Worm (Caenorhabditis elegans) whole organism, L1 larva: ENCODE measurements around the gene tmem-17.
A peak's percentile ranks its signal among the peaks of the same experiment; 100 is the strongest.

Source experiments
- C04F5.9 ChIP-seq: sonication (generic microtip); optimal IDR thresholded peaks from 2 replicates; lab custom pipeline; 2016; ENCODE audit warnings: missing genetic modification characterization, missing compliant biosample characterization
- Y116A8C.19 ChIP-seq: sonication (generic microtip); optimal IDR thresholded peaks from 2 replicates; lab custom pipeline; 2016; ENCODE audit warnings: missing compliant biosample characterization, missing genetic modification characterization, borderline replicate concordance
- aha-1 ChIP-seq: fragments of 150-350 bp; optimal IDR thresholded peaks from 2 replicates; lab custom pipeline; 2014; ENCODE audit warnings: missing biosample characterization, missing genetic modification characterization
- alr-1 ChIP-seq: fragments of 200-800 bp; sonication (Bioruptor generic); optimal IDR thresholded peaks from 2 replicates; lab custom pipeline; 2018; ENCODE audit warnings: borderline replicate concordance, mild to moderate bottlenecking, missing genetic modification characterization, missing compliant biosample characterization
- ama-1 ChIP-seq: fragments of 150-350 bp; optimal IDR thresholded peaks from 2 replicates; lab custom pipeline; 2014
- blmp-1 ChIP-seq: fragments of 150-350 bp; optimal IDR thresholded peaks from 2 replicates; lab custom pipeline; 2014; ENCODE audit warnings: missing biosample characterization, missing genetic modification characterization
- ceh-8 ChIP-seq: fragments of 200-800 bp; sonication (Bioruptor generic); optimal IDR thresholded peaks from 2 replicates; lab custom pipeline; 2018; ENCODE audit warnings: mild to moderate bottlenecking, missing genetic modification characterization, moderate library complexity, missing compliant biosample characterization
- ceh-82 ChIP-seq, 3 experiments: fragments of 150-350 bp in 1 of 3; sonication (generic microtip) in 2 of 3; optimal IDR thresholded peaks; 2 replicates each; lab custom pipeline; 2014 to 2017; ENCODE audit warnings: missing biosample characterization in 3 of 3, missing genetic modification characterization in 3 of 3
- ceh-90 ChIP-seq: sonication (generic microtip); optimal IDR thresholded peaks from 2 replicates; lab custom pipeline; 2016; ENCODE audit warnings: missing genetic modification characterization, missing compliant biosample characterization
- ces-1 ChIP-seq: fragments of 150-350 bp; optimal IDR thresholded peaks from 2 replicates; lab custom pipeline; 2014; ENCODE audit warnings: missing biosample characterization, missing genetic modification reagents, missing genetic modification characterization
- dpl-1 ChIP-seq, 3 experiments: fragments of 150-350 bp in 2 of 3; sonication (generic microtip) in 1 of 3; optimal IDR thresholded peaks; 2 replicates each; lab custom pipeline; 2014 to 2017; ENCODE audit warnings: missing biosample characterization in 3 of 3, missing genetic modification characterization in 3 of 3, missing genetic modification reagents in 3 of 3
- dsc-1 ChIP-seq: sonication (generic microtip); optimal IDR thresholded peaks from 2 replicates; lab custom pipeline; 2016; ENCODE audit warnings: mild to moderate bottlenecking, missing genetic modification characterization, missing compliant biosample characterization
- efl-3 ChIP-seq: fragments of 200-800 bp; sonication (Bioruptor generic); optimal IDR thresholded peaks from 2 replicates; lab custom pipeline; 2018; ENCODE audit warnings: mild to moderate bottlenecking, missing genetic modification characterization, missing compliant biosample characterization
- egl-13 ChIP-seq: sonication (generic microtip); optimal IDR thresholded peaks from 2 replicates; lab custom pipeline; 2016; ENCODE audit warnings: missing genotype, missing genetic modification reagents, missing genetic modification characterization, missing compliant biosample characterization
- egl-27 ChIP-seq, 2 experiments: fragments of 150-350 bp in 1 of 2; sonication (generic microtip); optimal IDR thresholded peaks; 3 replicates each; lab custom pipeline; 2017 to 2018; ENCODE audit warnings: missing biosample characterization in 2 of 2, missing genetic modification characterization in 2 of 2, missing genetic modification reagents in 2 of 2
- elt-3 ChIP-seq, 6 experiments: fragments of 150-350 bp in 1 of 6; sonication (generic microtip); optimal IDR thresholded peaks; 2 replicates each; lab custom pipeline; 2017 to 2018; ENCODE audit warnings: missing biosample characterization in 6 of 6, missing genetic modification characterization in 6 of 6, inconsistent platforms in 1 of 6
- ets-5 ChIP-seq: fragments of 200-800 bp; sonication (Bioruptor generic); IDR thresholded peaks from 2 replicates; pipeline ENCODE4 v1.3.6; 2022; ENCODE audit warnings: missing genetic modification characterization, missing compliant biosample characterization
- fkh-4 ChIP-seq: sonication (generic microtip); optimal IDR thresholded peaks from 2 replicates; lab custom pipeline; 2016; ENCODE audit warnings: missing compliant biosample characterization, missing genetic modification characterization, borderline replicate concordance
- fkh-8 ChIP-seq: sonication (generic microtip); optimal IDR thresholded peaks from 2 replicates; lab custom pipeline; 2016; ENCODE audit warnings: mild to moderate bottlenecking, missing genetic modification characterization, missing compliant biosample characterization
- fos-1 ChIP-seq: fragments of 150-350 bp; optimal IDR thresholded peaks from 2 replicates; lab custom pipeline; 2014; ENCODE audit warnings: missing biosample characterization, missing genetic modification characterization
- hlh-17 ChIP-seq: fragments of 200-800 bp; sonication (Bioruptor generic); optimal IDR thresholded peaks from 2 replicates; lab custom pipeline; 2018; ENCODE audit warnings: missing genetic modification characterization, mild to moderate bottlenecking, missing compliant biosample characterization, moderate library complexity, borderline replicate concordance
- hpl-2 ChIP-seq: fragments of 150-350 bp; optimal IDR thresholded peaks from 2 replicates; lab custom pipeline; 2014; ENCODE audit warnings: missing biosample characterization, missing genetic modification reagents, missing genetic modification characterization
- irx-1 ChIP-seq: sonication (generic microtip); optimal IDR thresholded peaks from 2 replicates; lab custom pipeline; 2016; ENCODE audit warnings: missing genetic modification characterization, missing compliant biosample characterization
- isw-1 ChIP-seq: fragments of 200-800 bp; sonication (Bioruptor generic); IDR thresholded peaks from 2 replicates; pipeline ENCODE4 v1.3.6; 2022; ENCODE audit warnings: missing genetic modification characterization, missing compliant biosample characterization
- lin-15B ChIP-seq: fragments of 150-350 bp; sonication (generic microtip); optimal IDR thresholded peaks from 3 replicates; lab custom pipeline; 2014; ENCODE audit warnings: missing biosample characterization, missing genetic modification characterization
- lin-35 ChIP-seq, 2 experiments: fragments of 150-350 bp; optimal IDR thresholded peaks; 2 replicates each; lab custom pipeline; 2014; ENCODE audit warnings: missing biosample characterization in 2 of 2, missing genetic modification characterization in 2 of 2, missing genetic modification reagents in 2 of 2
- lsy-2 ChIP-seq, 2 experiments: fragments of 150-350 bp; optimal IDR thresholded peaks; 2 replicates each; lab custom pipeline; 2014; ENCODE audit warnings: missing biosample characterization in 2 of 2, missing genetic modification characterization in 2 of 2
- nhr-11 ChIP-seq: fragments of 150-350 bp; optimal IDR thresholded peaks from 2 replicates; lab custom pipeline; 2014; ENCODE audit warnings: missing biosample characterization, missing genetic modification characterization
- nhr-19 ChIP-seq: fragments of 200-800 bp; sonication (Bioruptor generic); conservative IDR thresholded peaks from 2 replicates; pipeline ENCODE4 v1.3.6; 2022; ENCODE audit warnings: missing genetic modification characterization, missing compliant biosample characterization
- nhr-237 ChIP-seq: fragments of 150-350 bp; optimal IDR thresholded peaks from 2 replicates; lab custom pipeline; 2014; ENCODE audit warnings: missing biosample characterization, missing genetic modification characterization
- nhr-28 ChIP-seq: fragments of 150-350 bp; optimal IDR thresholded peaks from 2 replicates; lab custom pipeline; 2014; ENCODE audit warnings: missing biosample characterization, missing genetic modification characterization
- nhr-47 ChIP-seq: sonication (generic microtip); optimal IDR thresholded peaks from 2 replicates; lab custom pipeline; 2016; ENCODE audit warnings: mild to moderate bottlenecking, missing genetic modification characterization, moderate library complexity, missing compliant biosample characterization
- nhr-71 ChIP-seq: sonication (generic microtip); optimal IDR thresholded peaks from 2 replicates; lab custom pipeline; 2016; ENCODE audit warnings: mild to moderate bottlenecking, missing genetic modification characterization, moderate library complexity, missing compliant biosample characterization
- nhr-84 ChIP-seq: sonication (generic microtip); optimal IDR thresholded peaks from 2 replicates; lab custom pipeline; 2017; ENCODE audit warnings: missing biosample characterization, missing genetic modification characterization
- nhr-85 ChIP-seq: sonication (generic microtip); peaks from one replicate; lab custom pipeline; 2016; ENCODE audit warnings: missing genetic modification characterization, inconsistent platforms, missing compliant biosample characterization
- nhr-90 ChIP-seq: sonication (generic microtip); optimal IDR thresholded peaks from 2 replicates; lab custom pipeline; 2016; ENCODE audit warnings: mild to moderate bottlenecking, missing genetic modification characterization, missing compliant biosample characterization; ENCODE audit not compliant: poor library complexity
- pax-3 ChIP-seq: fragments of 200-800 bp; sonication (Bioruptor generic); optimal IDR thresholded peaks from 2 replicates; lab custom pipeline; 2018; ENCODE audit warnings: mild to moderate bottlenecking, missing genetic modification characterization, moderate library complexity, missing compliant biosample characterization
- pqm-1 ChIP-seq: sonication (generic microtip); optimal IDR thresholded peaks from 3 replicates; lab custom pipeline; 2017; ENCODE audit warnings: missing biosample characterization, missing genetic modification characterization
- rnt-1 ChIP-seq: sonication (generic microtip); optimal IDR thresholded peaks from 2 replicates; lab custom pipeline; 2016; ENCODE audit warnings: mild to moderate bottlenecking, missing genetic modification characterization, moderate library complexity, missing compliant biosample characterization
- skn-1 ChIP-seq: fragments of 150-350 bp; optimal IDR thresholded peaks from 2 replicates; lab custom pipeline; 2014; ENCODE audit warnings: missing biosample characterization, missing genetic modification characterization
- snpc-4 ChIP-seq: fragments of 150-350 bp; optimal IDR thresholded peaks from 2 replicates; lab custom pipeline; 2014; ENCODE audit warnings: missing biosample characterization, missing genetic modification characterization
- sptf-1 ChIP-seq: fragments of 150-350 bp; optimal IDR thresholded peaks from 2 replicates; lab custom pipeline; 2014; ENCODE audit warnings: missing biosample characterization, missing genetic modification characterization
- sup-37 ChIP-seq: fragments of 200-800 bp; sonication (Bioruptor generic); optimal IDR thresholded peaks from 2 replicates; lab custom pipeline; 2018; ENCODE audit warnings: mild to moderate bottlenecking, missing genetic modification characterization, missing compliant biosample characterization
- tbx-2 ChIP-seq: sonication (generic microtip); optimal IDR thresholded peaks from 2 replicates; lab custom pipeline; 2016; ENCODE audit warnings: missing genetic modification characterization, missing compliant biosample characterization
- unc-62 ChIP-seq: fragments of 150-350 bp; optimal IDR thresholded peaks from 2 replicates; lab custom pipeline; 2014; ENCODE audit warnings: missing biosample characterization, missing genetic modification reagents, missing genetic modification characterization
- ztf-11 ChIP-seq, 2 experiments: sonication (generic microtip); optimal IDR thresholded peaks; 2 replicates each; lab custom pipeline; 2016 to 2017; ENCODE audit warnings: missing genetic modification characterization in 2 of 2, missing biosample characterization in 1 of 2, missing compliant biosample characterization in 1 of 2
- ztf-4 ChIP-seq: fragments of 150-350 bp; optimal IDR thresholded peaks from 2 replicates; lab custom pipeline; 2014; ENCODE audit warnings: missing biosample characterization, missing genetic modification characterization

The tmem-17 gene

DNA sequence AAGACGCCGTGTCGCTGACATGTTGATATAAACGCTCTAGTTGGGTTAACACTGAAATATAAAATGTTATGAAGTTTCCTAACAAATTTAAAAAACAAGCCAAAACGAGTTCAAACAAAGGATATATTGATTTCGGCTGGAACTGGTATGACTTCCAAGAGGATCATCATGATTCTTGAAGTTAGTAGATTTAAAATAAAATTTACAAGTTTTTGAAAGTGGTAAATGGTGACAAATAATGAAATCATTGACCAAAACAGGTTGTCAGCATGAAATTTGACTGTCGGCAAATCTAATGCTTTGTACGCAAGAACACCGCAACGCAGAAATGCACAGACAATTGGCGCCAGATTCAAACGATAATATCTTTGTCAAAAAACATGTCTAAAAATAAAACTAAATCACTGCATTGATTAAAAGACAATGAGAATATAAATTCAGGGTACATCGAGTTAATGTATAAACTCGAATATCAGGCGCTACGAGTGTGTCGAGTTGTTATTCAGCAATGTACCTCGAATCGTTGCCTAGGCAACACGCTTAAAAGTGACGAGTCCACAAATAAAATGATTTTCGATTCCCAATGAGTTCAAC lies 1.5 kb upstream of the tmem-17 start, which contains the start of the genes ubc-18 and R01H2.8 (continued):
- peak; percentile 34 for TF ChIP-seq fkh-8 (tag; lab: Kevin White, UChicago)

DNA sequence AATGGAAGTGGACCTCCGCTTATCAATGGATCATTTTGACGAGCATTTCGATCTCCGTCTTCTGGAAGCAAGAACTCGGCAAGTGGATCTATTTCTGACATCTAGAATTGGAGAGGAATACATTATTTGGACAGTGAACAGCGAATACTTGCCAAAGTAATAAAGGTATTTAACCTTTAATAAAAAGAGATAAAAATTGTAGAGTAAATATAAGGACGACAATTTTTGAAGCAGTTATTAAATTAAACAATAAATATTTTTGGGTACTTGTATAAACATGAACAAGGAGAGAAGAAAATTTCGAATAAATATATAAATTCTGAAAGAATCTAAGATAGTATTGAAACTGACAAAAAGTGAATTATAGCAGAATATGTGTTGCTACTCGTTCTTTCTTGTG lies 2.4 kb downstream of the tmem-17 start, which contains the start of gene lin-37:
lin-37 (minus strand) TSS at position 101 of the 400 bp plus-strand sequence.
- no peak for TF ChIP-seq dpl-1 (GFP tag; optimal IDR thresholded peaks at IDR 0.05; lab: Kevin White, UChicago)
- TF ChIP-seq ceh-90 (tag; lab: Kevin White, UChicago): no peak
- TF ChIP-seq fkh-4 (tag; lab: Kevin White, UChicago): no peak
- no peak for TF ChIP-seq tbx-2 (tag; lab: Kevin White, UChicago)
- TF ChIP-seq nhr-47 (tag; lab: Kevin White, UChicago): no peak
- TF ChIP-seq ces-1 (GFP tag; lab: Kevin White, UChicago): no peak
- no peak for TF ChIP-seq hlh-17 (GFP tag; lab: Kevin White, UChicago)
- TF ChIP-seq isw-1: no peak
- TF ChIP-seq skn-1: no peak

DNA sequence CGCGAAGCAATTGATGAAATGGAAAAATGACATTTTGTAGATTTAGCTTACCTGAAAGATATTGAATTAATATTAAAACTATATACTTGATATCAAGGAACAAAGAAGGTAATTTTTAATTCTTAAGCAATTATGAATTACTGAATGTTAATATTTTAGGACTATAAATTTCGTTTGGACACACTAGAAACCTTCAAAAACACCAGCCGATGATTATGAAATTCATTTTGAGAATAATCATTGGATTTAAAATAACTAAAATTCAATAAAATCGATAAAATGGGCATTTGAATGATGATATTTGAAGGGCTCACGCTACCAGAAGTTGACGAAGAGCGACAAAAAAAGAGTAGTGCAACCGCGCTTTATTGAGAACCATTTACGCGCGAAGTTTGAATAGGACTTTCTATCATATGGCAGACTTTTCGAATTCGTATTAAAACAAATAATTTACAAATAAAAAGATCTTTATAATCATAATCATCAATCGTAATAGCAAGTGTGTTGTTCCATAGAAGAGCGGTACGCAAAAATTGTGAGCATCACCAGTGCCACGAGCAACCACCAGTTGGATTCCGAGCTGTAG lies 3.8 kb downstream of the tmem-17 start, which contains the start of gene ZK418.5:
ZK418.5 (minus strand) TSS at position 51 of the 586 bp plus-strand sequence.
- TF ChIP-seq blmp-1 (tag; lab: Kevin White, UChicago) (peak; percentile 6), nhr-11 (tag; lab: Kevin White, UChicago) (no peak), nhr-84 (tag; lab: Kevin White, UChicago) (no peak), fkh-4 (tag; lab: Kevin White, UChicago) (no peak), snpc-4 (tag; lab: Kevin White, UChicago) (peak; percentile 25), egl-27 (tag; optimal IDR thresholded peaks at IDR 0.05; lab: Kevin White, UChicago) (no peak), nhr-237 (tag; lab: Kevin White, UChicago) (no peak), fkh-8 (tag; lab: Kevin White, UChicago) (no peak), unc-62 (GFP tag; lab: Kevin White, UChicago) (no peak), ets-5 (GFP tag; lab: Robert Waterston, UW) (no peak), elt-3 (tag; optimal IDR thresholded peaks at IDR 0.05; lab: Kevin White, UChicago) (no peak), sup-37 (GFP tag; lab: Kevin White, UChicago) (no peak), irx-1 (tag; lab: Kevin White, UChicago) (no peak), dpl-1 (GFP tag; optimal IDR thresholded peaks at IDR 0.05; lab: Kevin White, UChicago) (peak; percentile 92 to 97 (median 96)), C04F5.9 (tag; lab: Kevin White, UChicago) (no peak), nhr-19 (GFP tag; lab: Robert Waterston, UW) (peak; percentile 55), ceh-8 (GFP tag; lab: Kevin White, UChicago) (no peak), fos-1 (tag; lab: Kevin White, UChicago) (peak; percentile 30), nhr-28 (tag; lab: Kevin White, UChicago) (no peak), Y116A8C.19 (tag; lab: Kevin White, UChicago) (no peak), lin-15B (tag; lab: Kevin White, UChicago) (peak; percentile 27), pqm-1 (no peak), dsc-1 (tag; lab: Kevin White, UChicago) (no peak), ces-1 (GFP tag; lab: Kevin White, UChicago) (no peak), egl-13 (tag; lab: Kevin White, UChicago) (no peak), nhr-90 (tag; lab: Kevin White, UChicago) (peak; percentile 45), sptf-1 (tag; lab: Kevin White, UChicago) (no peak), efl-3 (no peak), lin-35 (GFP tag; optimal IDR thresholded peaks at IDR 0.05; lab: Kevin White, UChicago) (peak; percentile 97 to 99), ama-1 (lab: Kevin White, UChicago) (no peak), hpl-2 (GFP tag; lab: Kevin White, UChicago) (no peak), aha-1 (tag; lab: Kevin White, UChicago) (no peak), alr-1 (tag; lab: Kevin White, UChicago) (no peak), ztf-11 (tag; optimal IDR thresholded peaks at IDR 0.05; lab: Kevin White, UChicago) (no peak), ceh-82 (tag; optimal IDR thresholded peaks at IDR 0.05; lab: Kevin White, UChicago) (peak; percentile 29 to 68 (median 42)), nhr-71 (tag; lab: Kevin White, UChicago) (peak; percentile 70), ztf-4 (tag; lab: Kevin White, UChicago) (no peak), nhr-85 (peak; percentile 58), lsy-2 (tag; optimal IDR thresholded peaks at IDR 0.05; lab: Kevin White, UChicago) (peak; percentile 73 to 82), pax-3 (tag; lab: Kevin White, UChicago) (no peak), rnt-1 (tag; lab: Kevin White, UChicago) (peak; percentile 78)
